Fruit fly (Drosophila melanogaster): ENCODE measurements around the gene CG2310.

- TF ChIP-seq gt (GFP tag; IDR thresholded peaks at IDR 0.05), result no peak
- TF ChIP-seq nerfin-2 (GFP tag; IDR thresholded peaks at IDR 0.05; ENCODE audit: partially characterized antibody), result no peak
- TF ChIP-seq CG7271 (tag; optimal IDR thresholded peaks at IDR 0.05), result no peak
These were observed 22.1 kb upstream of the CG2310 start, which contains the start of gene ND-20L for dm6 chr3R:29515417-29515816.
